Worm (Caenorhabditis elegans) whole organism, L4 larva: ENCODE data around the gene nhr-246.

Experiments
- F26F4.8 ChIP-seq: fragments of 200-800 bp; sonication (Bioruptor generic); conservative IDR thresholded peaks from 2 replicates; pipeline ENCODE4 v1.3.6; 2022; ENCODE audit warnings: missing genetic modification characterization, missing compliant biosample characterization
- ceh-62 ChIP-seq: sonication (generic microtip); optimal IDR thresholded peaks from 2 replicates; lab custom pipeline; 2017; ENCODE audit warnings: missing biosample characterization, missing genetic modification characterization
- ces-1 ChIP-seq: fragments of 150-350 bp; sonication (generic microtip); optimal IDR thresholded peaks from 4 replicates; lab custom pipeline; 2014; ENCODE audit warnings: missing biosample characterization, missing genetic modification reagents, missing genetic modification characterization
- fos-1 ChIP-seq: fragments of 150-350 bp; optimal IDR thresholded peaks from 2 replicates; lab custom pipeline; 2014; ENCODE audit warnings: missing biosample characterization, missing genetic modification characterization
- mes-2 ChIP-seq: sonication (generic microtip); optimal IDR thresholded peaks from 2 replicates; lab custom pipeline; 2016; ENCODE audit warnings: missing genotype, mild to moderate bottlenecking, missing genetic modification characterization, missing compliant biosample characterization; ENCODE audit not compliant: poor library complexity, severe bottlenecking

DNA sequence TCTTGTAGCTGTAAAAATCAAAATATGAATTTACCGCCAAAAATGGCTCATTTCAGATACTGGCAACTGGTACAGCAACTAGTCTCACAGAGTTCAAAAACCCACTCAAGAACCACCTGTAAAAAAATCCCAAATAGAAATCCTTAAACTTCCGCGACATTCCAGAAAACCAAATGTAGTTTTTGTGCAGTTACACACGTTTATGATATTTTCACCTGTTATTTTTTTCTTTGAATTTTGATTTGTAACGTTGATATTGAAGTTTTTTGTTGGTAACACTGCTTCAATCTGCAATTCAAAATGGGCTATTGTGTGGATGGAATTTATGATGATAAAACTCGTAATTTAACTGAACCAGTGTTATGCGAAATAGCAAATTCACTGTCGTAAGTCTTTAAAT is 16.6 kb downstream of the nhr-246 start, which contains the start of gene srw-113:
- TF ChIP-seq ces-1 (GFP tag; lab: Kevin White, UChicago) (no peak), F26F4.8 (no peak), fos-1 (tag; lab: Kevin White, UChicago) (no peak), ceh-62 (tag; lab: Kevin White, UChicago) (no peak), mes-2 (no peak)
